Fruit fly (Drosophila melanogaster): Measurements from ENCODE around the gene THADA.

DNA sequence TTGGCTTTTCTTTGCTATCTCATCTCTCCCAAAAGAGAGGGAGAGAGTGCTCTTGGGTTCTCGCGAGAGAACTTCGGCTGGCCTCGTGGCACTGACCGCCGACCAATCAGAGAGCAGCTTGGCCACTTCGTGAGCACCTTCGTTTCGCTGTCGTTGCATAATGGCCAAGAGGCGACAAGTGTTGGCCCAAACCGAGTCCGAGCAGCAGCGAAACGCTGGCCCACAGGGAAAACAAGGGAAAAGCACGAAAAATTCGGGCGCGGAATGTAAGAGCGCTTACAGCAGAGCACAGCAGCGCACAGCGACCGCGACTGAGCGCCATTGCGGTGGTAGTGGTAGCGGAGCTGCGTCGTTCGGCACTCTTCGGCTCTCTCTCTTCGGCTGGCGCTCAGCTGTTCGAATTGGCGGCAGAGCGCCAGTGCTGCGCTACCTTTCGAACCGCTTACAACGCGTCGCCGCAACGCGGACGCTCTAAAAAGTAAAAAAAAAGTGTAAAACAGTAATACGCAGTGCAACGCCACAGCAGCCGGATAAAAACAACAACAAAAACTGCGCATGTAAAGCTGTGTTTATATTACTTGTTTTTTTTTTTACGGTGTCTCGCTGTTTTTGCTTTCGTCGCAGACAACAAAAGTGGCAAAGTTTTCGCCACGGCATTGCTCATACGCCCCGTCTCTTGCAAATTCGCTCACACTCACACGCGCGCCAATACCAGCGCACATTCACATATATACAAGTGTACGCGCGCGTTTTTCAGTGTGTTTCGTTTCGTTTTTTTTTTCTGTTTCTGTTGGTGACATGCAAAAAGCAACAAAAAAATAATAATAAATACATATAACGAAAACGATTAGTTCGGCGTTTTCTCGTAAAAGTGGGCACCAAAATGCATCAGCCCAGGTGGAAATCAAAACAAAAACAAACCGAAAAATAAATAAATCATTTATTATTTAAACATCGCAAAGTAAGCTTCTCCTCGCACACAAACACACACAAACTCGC is 21.9 kb upstream of the THADA start:
- TF ChIP-seq CG5204 (GFP tag; optimal IDR thresholded peaks at IDR 0.05) (no peak), Hr96 (GFP tag; optimal IDR thresholded peaks at IDR 0.05) (peak; percentile 45), kay (GFP tag; ENCODE audit: borderline replicate concordance) (peak; percentile 85), cic (GFP tag; optimal IDR thresholded peaks at IDR 0.05) (no peak), CG11617 (GFP tag; optimal IDR thresholded peaks at IDR 0.05) (peak; percentile 76), pad (GFP tag; optimal IDR thresholded peaks at IDR 0.05) (peak; percentile 30), cnc (optimal IDR thresholded peaks at IDR 0.05) (no peak)

Data from whole organism, adult.